Worm (Caenorhabditis elegans): ENCODE data around the gene nuo-3.

nuo-3 gene

ce11 chrIV:14764719-14765173 lies 32.6 kb downstream of the nuo-3 start (continued):
- TF ChIP-seq cebp-1 (GFP tag; IDR thresholded peaks at IDR 0.05) (no peak), cebp-1 (tag; optimal IDR thresholded peaks at IDR 0.05) (no peak), sptf-2 (GFP tag; optimal IDR thresholded peaks at IDR 0.05) (no peak), nhr-90 (tag; optimal IDR thresholded peaks at IDR 0.05) (no peak), ZK185.1 (tag; optimal IDR thresholded peaks at IDR 0.05; ENCODE audit: poor library complexity, severe bottlenecking) (no peak), K11D2.4 (GFP tag; IDR thresholded peaks at IDR 0.05) (0 out of 2 replicates have a peak, but pooled peaks have one; percentile 43), nfyb-1 (GFP tag; IDR thresholded peaks at IDR 0.05) (peak; percentile 68; the same call in 1 of the 2 replicates), Y95B8A.8 (GFP tag; IDR thresholded peaks at IDR 0.05) (0 out of 2 replicates have a peak, but pooled peaks have one; percentile 47), madf-8 (GFP tag; conservative IDR thresholded peaks at IDR 0.05) (peak; percentile 99), sea-2 (GFP tag; IDR thresholded peaks at IDR 0.05) (0 out of 2 replicates have a peak, but pooled peaks have one; percentile 49), tlf-1 (GFP tag; optimal IDR thresholded peaks at IDR 0.05) (peak; percentile 13), lsl-1 (GFP tag; optimal IDR thresholded peaks at IDR 0.05) (peak; percentile 96), D2030.7 (GFP tag; IDR thresholded peaks at IDR 0.05) (peak; percentile 98), hmg-20 (GFP tag; IDR thresholded peaks at IDR 0.05) (peak; percentile 45; the same call in 1 of the 2 replicates), attf-3 (GFP tag; conservative IDR thresholded peaks at IDR 0.05) (peak; percentile 44), egl-44 (GFP tag; IDR thresholded peaks at IDR 0.05) (0 out of 2 replicates have a peak, but pooled peaks have one; percentile 26), snpc-1.3 (tag; optimal IDR thresholded peaks at IDR 0.05; ENCODE audit: insufficient read depth) (peak; percentile 95), chd-7 (tag; optimal IDR thresholded peaks at IDR 0.05) (no peak), lin-35 (GFP tag; optimal IDR thresholded peaks at IDR 0.05) (no peak), B0336.3 (GFP tag; IDR thresholded peaks at IDR 0.05) (peak; percentile 91), lir-1 (GFP tag; conservative IDR thresholded peaks at IDR 0.05) (peak; percentile 71), hsf-1 (GFP tag; IDR thresholded peaks at IDR 0.05) (peak; percentile 57), atf-7 (tag; optimal IDR thresholded peaks at IDR 0.05) (no peak), ztf-28 (GFP tag; IDR thresholded peaks at IDR 0.05) (peak; percentile 72; the same call in 1 of the 2 replicates), B0019.2 (GFP tag; conservative IDR thresholded peaks at IDR 0.05) (0 out of 2 replicates have a peak, but pooled peaks have one; percentile 1), bed-2 (GFP tag; IDR thresholded peaks at IDR 0.05) (no peak), F10E7.11 (tag; optimal IDR thresholded peaks at IDR 0.05) (no peak), somi-1 (GFP tag; optimal IDR thresholded peaks at IDR 0.05) (no peak), F39B2.1 (GFP tag; IDR thresholded peaks at IDR 0.05) (0 out of 2 replicates have a peak, but pooled peaks have one; percentile 14), ets-4 (GFP tag; optimal IDR thresholded peaks at IDR 0.05) (no peak), him-1 (tag; optimal IDR thresholded peaks at IDR 0.05) (peak; percentile 74), fkh-3 (tag; optimal IDR thresholded peaks at IDR 0.05) (no peak), xnd-1 (tag; optimal IDR thresholded peaks at IDR 0.05) (peak; percentile 98), lin-40 (tag; optimal IDR thresholded peaks at IDR 0.05) (no peak), T26A5.8 (tag; optimal IDR thresholded peaks at IDR 0.05) (no peak), snpc-3.4 (tag; optimal IDR thresholded peaks at IDR 0.05) (peak; percentile 95), egl-18 (GFP tag; IDR thresholded peaks at IDR 0.05) (no peak), Y79H2A.3 (GFP tag; conservative IDR thresholded peaks at IDR 0.05) (0 out of 2 replicates have a peak, but pooled peaks have one; percentile 12), die-1 (tag; optimal IDR thresholded peaks at IDR 0.05) (peak; percentile 47), hmg-1.2 (GFP tag; IDR thresholded peaks at IDR 0.05) (peak; percentile 97), tbp1 (GFP tag; optimal IDR thresholded peaks at IDR 0.05) (peak; percentile 80), mes-4 (tag; optimal IDR thresholded peaks at IDR 0.05) (no peak), ceh-27 (GFP tag; optimal IDR thresholded peaks at IDR 0.05) (peak; percentile 27), lin-26 (GFP tag; IDR thresholded peaks at IDR 0.05) (peak; percentile 88; the same call in 1 of the 2 replicates), attf-6 (GFP tag; IDR thresholded peaks at IDR 0.05) (peak; percentile 100), gei-17 (GFP tag; optimal IDR thresholded peaks at IDR 0.05) (no peak), rpc-1 (optimal IDR thresholded peaks at IDR 0.05) (no peak), rpc-1 (tag; optimal IDR thresholded peaks at IDR 0.05) (peak; percentile 7)
